Worm (Caenorhabditis elegans): ENCODE results near the gene nas-39.
A peak's percentile ranks its signal among the peaks of the same experiment; 100 is the strongest.

nas-39 gene

ce11 chrX:16494630-16495029 is 37.9 kb downstream of the nas-39 start, which contains the start of gene K05G3.2:
Gene K05G3.2 (plus strand): TSS chrX:16494930.
- TF ChIP-seq attf-6 (GFP tag; IDR thresholded peaks at IDR 0.05) (no peak), ztf-25 (GFP tag; IDR thresholded peaks at IDR 0.05) (no peak), lsy-27 (tag; optimal IDR thresholded peaks at IDR 0.05; ENCODE audit: borderline replicate concordance, insufficient read depth) (no peak), Y67H2A.10 (GFP tag; conservative IDR thresholded peaks at IDR 0.05) (no peak), hmg-20 (GFP tag; IDR thresholded peaks at IDR 0.05) (no peak), bed-2 (GFP tag; IDR thresholded peaks at IDR 0.05) (no peak), ztf-26 (tag; optimal IDR thresholded peaks at IDR 0.05) (no peak), akir-1 (GFP tag; optimal IDR thresholded peaks at IDR 0.05) (no peak), F52B5.7 (tag; optimal IDR thresholded peaks at IDR 0.05) (no peak), hsf-1 (GFP tag; IDR thresholded peaks at IDR 0.05) (no peak), mcd-1 (GFP tag; IDR thresholded peaks at IDR 0.05) (no peak), mel-28 (tag; optimal IDR thresholded peaks at IDR 0.05; ENCODE audit: borderline replicate concordance) (no peak)

- no peak for TF ChIP-seq nhr-120 (GFP tag; IDR thresholded peaks at IDR 0.05)
- TF ChIP-seq lag-1 (GFP tag; IDR thresholded peaks at IDR 0.05): no peak
- no peak for TF ChIP-seq ztf-22 (GFP tag; optimal IDR thresholded peaks at IDR 0.05)
- no peak for TF ChIP-seq nfya-2 (GFP tag; IDR thresholded peaks at IDR 0.05)
- no peak for TF ChIP-seq ceh-79 (tag; optimal IDR thresholded peaks at IDR 0.05)
- TF ChIP-seq egrh-3 (GFP tag; IDR thresholded peaks at IDR 0.05): no peak
- TF ChIP-seq lin-26 (GFP tag; IDR thresholded peaks at IDR 0.05): no peak
- TF ChIP-seq Y53F4B.3 (GFP tag; IDR thresholded peaks at IDR 0.05): no peak
- no peak for TF ChIP-seq bed-1 (GFP tag; IDR thresholded peaks at IDR 0.05)
- TF ChIP-seq C17E4.6 (GFP tag; IDR thresholded peaks at IDR 0.05): no peak
- TF ChIP-seq Y79H2A.3 (GFP tag; conservative IDR thresholded peaks at IDR 0.05): no peak
- TF ChIP-seq mel-28 (tag; optimal IDR thresholded peaks at IDR 0.05; ENCODE audit: borderline replicate concordance): no peak
- no peak for TF ChIP-seq tlf-1 (GFP tag; optimal IDR thresholded peaks at IDR 0.05)
- no peak for TF ChIP-seq F33H1.4 (GFP tag; IDR thresholded peaks at IDR 0.05)
- no peak for TF ChIP-seq ZK185.1 (tag; optimal IDR thresholded peaks at IDR 0.05; ENCODE audit: poor library complexity, severe bottlenecking)
These were observed 44.3 kb downstream of the nas-39 start, which contains the start of gene K05G3.1 for ce11 chrX:16501032-16501431. Gene K05G3.1 (plus strand): TSS chrX:16501332.

- TF ChIP-seq ceh-100 (GFP tag; IDR thresholded peaks at IDR 0.05) (no peak), hlh-26 (GFP tag; conservative IDR thresholded peaks at IDR 0.05) (no peak), lsy-27 (tag; optimal IDR thresholded peaks at IDR 0.05; ENCODE audit: borderline replicate concordance, insufficient read depth) (no peak), snpc-4 (GFP tag; optimal IDR thresholded peaks at IDR 0.05) (peak; percentile 69), snpc-4 (tag; optimal IDR thresholded peaks at IDR 0.05) (peak in 2 of 4 experiments; percentile 32 to 70), ztf-26 (tag; optimal IDR thresholded peaks at IDR 0.05) (no peak), F23B12.7 (tag; optimal IDR thresholded peaks at IDR 0.05; ENCODE audit: insufficient read depth) (peak; percentile 38), F37B4.10 (GFP tag; IDR thresholded peaks at IDR 0.05) (no peak), Y56A3A.18 (GFP tag; IDR thresholded peaks at IDR 0.05) (peak; percentile 73), gei-17 (GFP tag; optimal IDR thresholded peaks at IDR 0.05) (no peak), snpc-3.4 (tag; optimal IDR thresholded peaks at IDR 0.05) (peak; percentile 85), ztf-22 (GFP tag; optimal IDR thresholded peaks at IDR 0.05) (no peak), rec-8 (tag; optimal IDR thresholded peaks at IDR 0.05) (peak in 1 of 2 experiments; percentile 5), rcor-1 (GFP tag; IDR thresholded peaks at IDR 0.05) (peak; percentile 30; the same call in 1 of the 2 replicates), ekl-4 (GFP tag; IDR thresholded peaks at IDR 0.05) (no peak), nhr-80 (tag; optimal IDR thresholded peaks at IDR 0.05) (peak; percentile 14), F57A8.1 (GFP tag; optimal IDR thresholded peaks at IDR 0.05) (no peak), snpc-1.1 (tag; optimal IDR thresholded peaks at IDR 0.05; ENCODE audit: insufficient read depth) (peak; percentile 33), ceh-79 (tag; optimal IDR thresholded peaks at IDR 0.05) (no peak), ztf-6 (GFP tag; IDR thresholded peaks at IDR 0.05) (no peak), atf-7 (tag; optimal IDR thresholded peaks at IDR 0.05) (no peak), die-1 (tag; optimal IDR thresholded peaks at IDR 0.05) (peak; percentile 67), B0019.2 (GFP tag; conservative IDR thresholded peaks at IDR 0.05) (no peak), madf-10 (tag; optimal IDR thresholded peaks at IDR 0.05) (peak; percentile 10)
These were observed 46.3 kb downstream of the nas-39 start for ce11 chrX:16502997-16503396.

Data from whole organism, young adult.